Worm (Caenorhabditis elegans): Measurements from ENCODE around the gene W04G3.10.
A peak's percentile ranks its signal among the peaks of the same experiment; 100 is the strongest.

Gene W04G3.10

DNA sequence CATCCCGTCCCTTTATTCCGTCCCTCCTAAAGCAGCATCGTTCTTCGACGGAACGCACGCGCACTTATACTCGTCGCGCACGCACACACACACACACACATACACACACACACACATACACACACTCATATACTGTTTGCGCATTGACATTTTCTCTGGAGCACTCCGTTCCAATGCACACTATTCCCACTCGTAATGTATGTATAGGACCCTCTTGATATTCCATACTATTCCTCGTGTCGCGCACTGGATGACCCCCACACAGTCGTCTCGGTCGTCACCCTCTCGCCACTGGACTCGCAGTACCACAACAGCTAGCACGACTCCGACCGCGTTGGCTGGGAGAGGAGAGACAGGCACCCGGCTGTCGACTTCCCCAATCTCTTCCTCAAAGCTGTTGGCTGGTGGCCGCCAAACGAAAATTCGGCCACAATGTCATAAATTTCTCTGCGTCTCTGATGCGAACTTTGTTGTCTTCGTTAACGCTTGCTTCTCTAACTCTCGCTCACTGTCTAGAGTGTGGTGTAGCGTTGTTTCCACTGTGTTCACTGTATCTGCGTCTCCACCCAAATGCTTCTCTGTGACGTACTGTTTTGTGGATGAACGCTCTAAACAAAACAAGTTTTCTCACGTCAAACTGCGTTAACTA lies 46.9 kb downstream of the W04G3.10 start:
- no peak for TF ChIP-seq ces-1 (GFP tag; optimal IDR thresholded peaks at IDR 0.05)
- peak; percentile 43 for TF ChIP-seq fkh-4 (tag; optimal IDR thresholded peaks at IDR 0.05; ENCODE audit: borderline replicate concordance)
- TF ChIP-seq hlh-4 (tag; optimal IDR thresholded peaks at IDR 0.05): no peak
- TF ChIP-seq C16A3.4 (tag; optimal IDR thresholded peaks at IDR 0.05): peak; percentile 88
- TF ChIP-seq nhr-20 (tag; optimal IDR thresholded peaks at IDR 0.05): peak; percentile 96
- no peak for TF ChIP-seq unc-30 (tag; optimal IDR thresholded peaks at IDR 0.05)
- TF ChIP-seq nhr-12 (tag; optimal IDR thresholded peaks at IDR 0.05): no peak
- peak; percentile 19 for TF ChIP-seq ama-1 (optimal IDR thresholded peaks at IDR 0.05)
- no peak for TF ChIP-seq F16B12.6 (tag; optimal IDR thresholded peaks at IDR 0.05)
- TF ChIP-seq blmp-1 (tag; optimal IDR thresholded peaks at IDR 0.05): peak; percentile 57
- TF ChIP-seq ceh-82 (tag; optimal IDR thresholded peaks at IDR 0.05): peak; percentile 38 to 77 (median 72)
- peak; percentile 33 for TF ChIP-seq ceh-63 (GFP tag; optimal IDR thresholded peaks at IDR 0.05)
- TF ChIP-seq rnt-1 (tag; optimal IDR thresholded peaks at IDR 0.05): peak; percentile 93
- no peak for TF ChIP-seq alr-1 (tag; optimal IDR thresholded peaks at IDR 0.05; ENCODE audit: borderline replicate concordance)
- peak; percentile 64 to 73 for TF ChIP-seq efl-1 (optimal IDR thresholded peaks at IDR 0.05)
- TF ChIP-seq efl-1 (GFP tag; optimal IDR thresholded peaks at IDR 0.05 in 1 of 2): peak; percentile 27 to 95
- peak; percentile 82 for TF ChIP-seq aha-1 (tag; optimal IDR thresholded peaks at IDR 0.05)
- no peak for TF ChIP-seq nhr-28 (tag; optimal IDR thresholded peaks at IDR 0.05)
- no peak for TF ChIP-seq C34B4.2 (tag; optimal IDR thresholded peaks at IDR 0.05)
- TF ChIP-seq sox-4 (tag; optimal IDR thresholded peaks at IDR 0.05): peak; percentile 80
- TF ChIP-seq nhr-47 (tag; optimal IDR thresholded peaks at IDR 0.05): peak; percentile 94
- peak; percentile 97 for TF ChIP-seq nhr-71 (tag; optimal IDR thresholded peaks at IDR 0.05)
- TF ChIP-seq elt-3 (tag; optimal IDR thresholded peaks at IDR 0.05): peak in 5 of 6 experiments; percentile 15 to 84 (median 42)
- peak; percentile 59 to 75 for TF ChIP-seq lin-35 (GFP tag; optimal IDR thresholded peaks at IDR 0.05)
- peak; percentile 64 for TF ChIP-seq ceh-8 (GFP tag; optimal IDR thresholded peaks at IDR 0.05)
- peak; percentile 66 for TF ChIP-seq fos-1 (tag; optimal IDR thresholded peaks at IDR 0.05)
- TF ChIP-seq nhr-77 (tag; optimal IDR thresholded peaks at IDR 0.05): peak; percentile 91
- no peak for TF ChIP-seq pqm-1 (tag; optimal IDR thresholded peaks at IDR 0.05)
- TF ChIP-seq ztf-4 (tag; optimal IDR thresholded peaks at IDR 0.05): peak; percentile 86
- TF ChIP-seq xbp-1 (tag; optimal IDR thresholded peaks at IDR 0.05): peak; percentile 90
- no peak for TF ChIP-seq nhr-84 (tag; optimal IDR thresholded peaks at IDR 0.05)
- peak; percentile 69 for TF ChIP-seq zip-4 (GFP tag; optimal IDR thresholded peaks at IDR 0.05)
- TF ChIP-seq elt-2 (tag; optimal IDR thresholded peaks at IDR 0.05): peak; percentile 65
- peak; percentile 63 to 67 for TF ChIP-seq egl-27 (tag; optimal IDR thresholded peaks at IDR 0.05)
- peak; percentile 86 for TF ChIP-seq jun-1 (tag; optimal IDR thresholded peaks at IDR 0.05)
- peak; percentile 39 for TF ChIP-seq hpl-2 (GFP tag; optimal IDR thresholded peaks at IDR 0.05)
- peak; percentile 73 for TF ChIP-seq mep-1 (tag; optimal IDR thresholded peaks at IDR 0.05)
- no peak for TF ChIP-seq tlp-1 (tag; optimal IDR thresholded peaks at IDR 0.05)
- peak in 1 of 2 experiments; percentile 82 for TF ChIP-seq ztf-11 (tag; optimal IDR thresholded peaks at IDR 0.05)
- TF ChIP-seq skn-1 (tag; optimal IDR thresholded peaks at IDR 0.05): peak; percentile 73
- TF ChIP-seq unc-86 (tag; optimal IDR thresholded peaks at IDR 0.05): peak; percentile 93
- TF ChIP-seq unc-98 (GFP tag; IDR thresholded peaks at IDR 0.05): peak; percentile 56
- TF ChIP-seq snpc-4 (tag; optimal IDR thresholded peaks at IDR 0.05): peak; percentile 62
- peak; percentile 78 for TF ChIP-seq efl-3 (GFP tag; optimal IDR thresholded peaks at IDR 0.05)
- TF ChIP-seq mab-9 (GFP tag; IDR thresholded peaks at IDR 0.05): peak; percentile 72
- TF ChIP-seq aly-2 (tag; optimal IDR thresholded peaks at IDR 0.05): peak; percentile 4
- no peak for TF ChIP-seq ets-5 (GFP tag; IDR thresholded peaks at IDR 0.05)
- TF ChIP-seq unc-62 (GFP tag; optimal IDR thresholded peaks at IDR 0.05): no peak
- peak; percentile 72 for TF ChIP-seq zag-1 (tag; optimal IDR thresholded peaks at IDR 0.05)
- TF ChIP-seq tbx-2 (tag; optimal IDR thresholded peaks at IDR 0.05): peak; percentile 97
- peak; percentile 38 for TF ChIP-seq C04F5.9 (tag; optimal IDR thresholded peaks at IDR 0.05)
- no peak for TF ChIP-seq hlh-17 (GFP tag; optimal IDR thresholded peaks at IDR 0.05; ENCODE audit: borderline replicate concordance)
- TF ChIP-seq ceh-88 (GFP tag; IDR thresholded peaks at IDR 0.05): peak; percentile 69

All from whole organism, L1 larva.